Worm (Caenorhabditis elegans) whole organism, L3 larva: ENCODE measurements around the gene eak-4.

ENCODE experiments used
- ZK546.5 ChIP-seq: sonication (generic microtip); optimal IDR thresholded peaks from 2 replicates; lab custom pipeline; 2017; ENCODE audit warnings: missing biosample characterization, missing genetic modification characterization
- aly-2 ChIP-seq: fragments of 150-350 bp; optimal IDR thresholded peaks from 2 replicates; lab custom pipeline; 2014; ENCODE audit warnings: missing biosample characterization, missing genetic modification characterization
- ama-1 ChIP-seq: fragments of 150-350 bp; optimal IDR thresholded peaks from 2 replicates; lab custom pipeline; 2018
- mml-1 ChIP-seq: fragments of 150-350 bp; sonication (generic microtip); optimal IDR thresholded peaks from 3 replicates; lab custom pipeline; 2014; ENCODE audit warnings: missing biosample characterization, missing genetic modification characterization
- nhr-11 ChIP-seq: fragments of 150-350 bp; optimal IDR thresholded peaks from 2 replicates; lab custom pipeline; 2014; ENCODE audit warnings: missing biosample characterization, missing genetic modification characterization
- nhr-25 ChIP-seq: sonication (generic microtip); optimal IDR thresholded peaks from 2 replicates; lab custom pipeline; 2017; ENCODE audit warnings: missing biosample characterization, missing genetic modification characterization
- nhr-77 ChIP-seq: fragments of 150-350 bp; optimal IDR thresholded peaks from 2 replicates; lab custom pipeline; 2014; ENCODE audit warnings: missing biosample characterization, missing genetic modification characterization
- pha-4 ChIP-seq: fragments of 150-350 bp; optimal IDR thresholded peaks from 2 replicates; lab custom pipeline; 2014; ENCODE audit warnings: missing biosample characterization, missing genetic modification reagents, missing genetic modification characterization
- skn-1 ChIP-seq: fragments of 150-350 bp; optimal IDR thresholded peaks from 2 replicates; lab custom pipeline; 2014; ENCODE audit warnings: missing biosample characterization, missing genetic modification characterization
- snpc-4 ChIP-seq: fragments of 150-350 bp; optimal IDR thresholded peaks from 2 replicates; lab custom pipeline; 2014; ENCODE audit warnings: missing biosample characterization, missing genetic modification characterization
- tbx-2 ChIP-seq: sonication (generic microtip); optimal IDR thresholded peaks from 2 replicates; lab custom pipeline; 2016; ENCODE audit warnings: mild to moderate bottlenecking, missing genetic modification characterization, missing compliant biosample characterization
- unc-39 ChIP-seq: sonication (generic microtip); optimal IDR thresholded peaks from 4 replicates; lab custom pipeline; 2017; ENCODE audit warnings: missing biosample characterization, missing genetic modification characterization
- unc-62 ChIP-seq: fragments of 150-350 bp; sonication (generic microtip); optimal IDR thresholded peaks from 4 replicates; lab custom pipeline; 2014; ENCODE audit warnings: missing biosample characterization, missing genetic modification reagents, missing genetic modification characterization

- TF ChIP-seq pha-4 (no peak), aly-2 (tag; lab: Kevin White, UChicago) (no peak), unc-62 (GFP tag; lab: Kevin White, UChicago) (no peak), nhr-25 (tag; lab: Kevin White, UChicago) (no peak), ZK546.5 (tag; lab: Kevin White, UChicago) (no peak), unc-39 (no peak), nhr-11 (no peak), mml-1 (tag; lab: Kevin White, UChicago) (no peak), ama-1 (lab: Kevin White, UChicago) (no peak), skn-1 (tag; lab: Kevin White, UChicago) (no peak), snpc-4 (tag; lab: Kevin White, UChicago) (no peak), nhr-77 (tag; lab: Kevin White, UChicago) (no peak), tbx-2 (tag; lab: Kevin White, UChicago) (no peak)
Measured at ce11 chrIV:12487194-12487593, 38.1 kb downstream of the eak-4 start, which contains the start of gene sru-26.
